Fruit fly (Drosophila melanogaster) ovary, adult (tissue): ENCODE results near the gene HINT1.

ENCODE experiments used
- CG17801 ChIP-seq: fragments of 200-800 bp; optimal IDR thresholded peaks from 2 replicates; lab custom pipeline; 2019; ENCODE audit warnings: missing biosample characterization, mild to moderate bottlenecking, missing genetic modification characterization, moderate library complexity; ENCODE audit not compliant: partially characterized antibody

HINT1 gene

DNA sequence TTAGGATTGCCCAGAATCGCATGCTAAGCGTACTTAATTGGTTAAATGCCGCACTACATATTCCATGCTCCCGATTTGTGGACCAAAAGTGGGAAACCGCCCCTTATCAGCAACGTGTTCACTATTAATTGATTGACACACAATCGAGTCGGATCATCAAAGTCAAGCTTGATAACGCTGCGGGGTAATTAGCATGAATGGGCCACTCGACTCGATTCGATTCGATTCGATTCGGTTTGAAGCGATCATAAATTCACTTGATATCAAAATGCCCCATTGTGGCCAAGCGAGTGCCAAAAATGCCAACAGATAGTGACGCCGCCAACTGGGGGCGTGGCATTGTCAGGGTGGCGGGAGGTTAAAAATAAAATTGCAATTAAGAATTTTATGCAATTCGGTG is 37.7 kb downstream of the HINT1 start:
- no peak for TF ChIP-seq CG17801 (GFP tag; lab: Kevin White, UChicago)

dm6 chr2L:2808038-2808699 is 38.2 kb downstream of the HINT1 start:
- TF ChIP-seq CG17801 (GFP tag; lab: Kevin White, UChicago) = no peak

DNA sequence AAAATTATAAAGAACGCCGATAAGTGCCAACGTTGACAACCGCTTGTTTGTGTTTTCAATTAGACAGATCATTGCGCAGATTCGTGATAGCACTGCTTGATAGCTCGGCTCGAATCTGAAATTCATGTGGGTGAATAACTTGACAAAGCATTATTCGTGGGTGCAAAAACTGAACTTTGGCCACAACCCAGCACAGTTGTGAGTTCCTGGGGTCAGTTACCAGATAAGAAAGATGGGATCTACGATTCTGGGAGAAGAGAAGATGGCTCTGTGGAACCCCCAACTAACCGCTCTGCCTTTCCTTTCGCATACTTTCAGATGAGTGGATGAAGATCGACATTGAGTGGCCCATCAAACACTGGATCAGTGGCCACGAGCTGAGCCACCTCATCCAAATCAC is 40.9 kb downstream of the HINT1 start:
- no peak for TF ChIP-seq CG17801 (GFP tag; lab: Kevin White, UChicago)

DNA sequence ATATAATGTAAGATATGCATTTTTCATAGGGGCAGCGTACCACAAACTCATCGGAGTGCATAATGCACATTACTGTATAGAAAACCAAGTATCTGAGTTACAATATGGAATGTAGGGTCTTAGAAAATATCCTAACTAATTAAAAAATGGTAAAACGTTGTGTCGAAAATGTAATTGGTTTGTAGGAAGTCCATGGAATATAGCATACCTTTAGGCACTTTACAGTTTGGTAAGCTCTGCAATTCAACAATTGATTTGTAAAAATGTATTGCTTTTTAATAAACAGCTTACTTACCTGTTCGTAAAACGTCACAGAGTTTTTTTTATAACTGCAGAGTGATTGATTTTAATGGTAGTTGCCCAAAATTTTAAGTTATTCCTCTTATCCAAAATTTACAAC is 42.2 kb downstream of the HINT1 start, which contains the start of gene CG2964:
TSS of gene CG2964 (plus strand) at position 301 of the 400 bp plus-strand sequence.
- no peak for TF ChIP-seq CG17801 (GFP tag; lab: Kevin White, UChicago)

- TF ChIP-seq CG17801 (GFP tag; lab: Kevin White, UChicago) = no peak
Measured at dm6 chr2L:2815673-2816072, 45.7 kb downstream of the HINT1 start, which contains the start of gene G6P. Gene G6P (minus strand): TSS chr2L:2815760.
